Worm (Caenorhabditis elegans): Measurements from ENCODE around the gene T08A11.1.
A peak's percentile ranks its signal among the peaks of the same experiment; 100 is the strongest.

Gene T08A11.1

ce11 chrIII:4276277-4276676, 13.3 kb upstream of the T08A11.1 start:
- TF ChIP-seq aly-2 (tag; optimal IDR thresholded peaks at IDR 0.05): no peak
- TF ChIP-seq fos-1 (tag; optimal IDR thresholded peaks at IDR 0.05): no peak
- TF ChIP-seq egl-5 (tag; optimal IDR thresholded peaks at IDR 0.05): no peak
- no peak for TF ChIP-seq nfya-1 (tag; optimal IDR thresholded peaks at IDR 0.05; ENCODE audit: insufficient read depth)
- TF ChIP-seq ZK546.5 (tag; optimal IDR thresholded peaks at IDR 0.05): no peak
- no peak for TF ChIP-seq elt-2 (tag; optimal IDR thresholded peaks at IDR 0.05)

DNA sequence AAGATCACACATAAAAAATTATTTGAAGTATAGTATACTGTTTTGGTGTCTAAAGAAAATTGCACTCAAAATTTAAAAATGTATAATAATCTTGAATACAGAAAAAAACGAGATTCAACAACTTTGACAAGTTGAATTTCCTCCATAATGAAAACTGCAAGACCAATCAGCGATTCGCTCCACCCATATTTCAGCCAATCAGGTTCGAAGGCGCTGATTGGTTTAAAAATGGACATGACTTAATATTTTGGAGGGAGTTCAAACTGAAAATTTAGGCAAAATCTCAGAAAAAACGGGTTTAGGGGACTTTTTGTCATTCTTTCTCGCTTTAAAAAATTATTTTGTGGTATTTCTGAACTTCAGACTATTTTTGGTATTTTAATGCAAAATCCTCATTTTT, 12.8 kb upstream of the T08A11.1 start:
- no peak for TF ChIP-seq fkh-10 (GFP tag; optimal IDR thresholded peaks at IDR 0.05)
- TF ChIP-seq nhr-76 (tag; optimal IDR thresholded peaks at IDR 0.05): no peak
- peak; percentile 17 for TF ChIP-seq lin-15B (tag; optimal IDR thresholded peaks at IDR 0.05)
- TF ChIP-seq nfya-1 (tag; optimal IDR thresholded peaks at IDR 0.05; ENCODE audit: insufficient read depth): peak; percentile 98

DNA sequence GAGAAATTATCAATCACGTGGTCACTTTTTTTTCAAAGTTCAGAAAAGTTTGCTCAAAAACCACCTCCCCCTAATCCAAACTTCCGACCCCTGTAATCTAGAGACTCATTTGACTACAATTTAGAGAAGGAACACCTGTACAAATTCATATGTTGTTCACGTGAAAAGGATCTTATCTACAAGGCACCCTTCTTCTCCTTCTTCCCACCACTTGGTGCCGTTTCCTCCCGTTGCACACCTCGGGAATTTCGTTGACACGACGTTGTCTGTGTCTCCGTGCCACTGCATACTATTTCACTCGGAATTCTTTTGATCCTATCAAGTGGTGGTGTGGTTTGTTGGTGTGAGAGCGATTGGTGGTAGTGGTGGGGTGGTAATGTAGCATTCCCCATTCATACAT, 11.6 kb upstream of the T08A11.1 start:
- TF ChIP-seq nhr-43 (tag; optimal IDR thresholded peaks at IDR 0.05; ENCODE audit: poor library complexity, severe bottlenecking) (no peak), mml-1 (tag; optimal IDR thresholded peaks at IDR 0.05) (peak; percentile 27)

DNA sequence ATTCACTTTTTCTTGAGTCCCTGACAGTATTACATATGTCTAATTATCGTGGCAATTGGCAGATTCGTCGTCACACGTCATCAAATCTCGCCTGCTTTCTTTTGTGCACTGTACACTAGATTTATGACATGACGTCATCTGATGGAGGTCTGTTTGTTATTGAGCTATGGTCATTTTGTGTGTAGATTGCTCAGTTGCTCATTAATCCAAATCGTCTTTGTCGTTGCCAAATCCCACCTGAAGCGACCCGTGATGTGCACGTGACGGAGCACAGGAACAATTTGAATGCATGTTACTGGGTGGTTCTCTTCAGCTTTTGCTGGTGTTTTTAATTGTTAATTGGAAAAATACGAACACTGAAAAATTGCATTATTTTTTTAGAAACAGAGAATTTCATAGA, 9.9 kb upstream of the T08A11.1 start:
- TF ChIP-seq mml-1 (tag; optimal IDR thresholded peaks at IDR 0.05) (peak; percentile 43), sea-2 (GFP tag; optimal IDR thresholded peaks at IDR 0.05) (no peak), snpc-4 (tag; optimal IDR thresholded peaks at IDR 0.05) (no peak)

DNA sequence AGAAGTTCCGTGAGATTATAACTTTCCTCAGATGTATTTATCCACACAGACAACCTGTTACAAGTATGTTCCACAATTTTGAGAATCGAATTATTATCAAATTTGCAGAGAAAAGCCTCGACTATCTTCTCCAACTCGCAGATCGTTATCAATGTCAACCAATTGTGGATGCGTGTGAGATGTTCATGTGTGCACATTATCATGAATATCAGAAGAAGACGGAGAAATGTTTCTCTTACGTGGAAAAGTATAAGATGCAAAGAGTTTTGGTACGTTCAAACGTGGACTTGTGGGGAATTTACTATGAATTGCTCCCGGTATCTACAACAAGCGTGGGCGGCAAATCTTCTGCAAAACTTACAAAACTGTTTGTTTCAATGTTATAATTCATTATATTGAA, 8.1 kb upstream of the T08A11.1 start:
- TF ChIP-seq egl-27 (tag; optimal IDR thresholded peaks at IDR 0.05) (no peak), lin-15B (tag; optimal IDR thresholded peaks at IDR 0.05) (no peak), lin-39 (tag; optimal IDR thresholded peaks at IDR 0.05) (no peak), sea-2 (GFP tag; optimal IDR thresholded peaks at IDR 0.05) (no peak), jun-1 (tag; optimal IDR thresholded peaks at IDR 0.05) (no peak), pqm-1 (tag; optimal IDR thresholded peaks at IDR 0.05) (no peak), daf-12 (tag; optimal IDR thresholded peaks at IDR 0.05) (no peak), egl-5 (tag; optimal IDR thresholded peaks at IDR 0.05) (no peak), elt-1 (tag; optimal IDR thresholded peaks at IDR 0.05) (no peak), fos-1 (tag; optimal IDR thresholded peaks at IDR 0.05) (no peak), hmg-11 (tag; optimal IDR thresholded peaks at IDR 0.05) (no peak)

- TF ChIP-seq ztf-11 (tag; optimal IDR thresholded peaks at IDR 0.05): no peak
- TF ChIP-seq skn-1 (tag; optimal IDR thresholded peaks at IDR 0.05): no peak
- no peak for TF ChIP-seq elt-1 (tag; optimal IDR thresholded peaks at IDR 0.05)
- TF ChIP-seq tbx-2 (tag; optimal IDR thresholded peaks at IDR 0.05): peak; percentile 23
- peak; percentile 3 for TF ChIP-seq pqm-1 (tag; optimal IDR thresholded peaks at IDR 0.05)
- TF ChIP-seq snpc-4 (tag; optimal IDR thresholded peaks at IDR 0.05): peak; percentile 81
- TF ChIP-seq nhr-23 (tag; optimal IDR thresholded peaks at IDR 0.05): peak; percentile 71
- TF ChIP-seq R02D3.7 (tag; optimal IDR thresholded peaks at IDR 0.05): peak; percentile 58
- TF ChIP-seq fos-1 (tag; optimal IDR thresholded peaks at IDR 0.05): no peak
- TF ChIP-seq hmg-11 (tag; optimal IDR thresholded peaks at IDR 0.05): peak; percentile 41
- peak; percentile 68 for TF ChIP-seq nhr-25 (tag; optimal IDR thresholded peaks at IDR 0.05)
- TF ChIP-seq lin-39 (tag; optimal IDR thresholded peaks at IDR 0.05): peak; percentile 77
- peak; percentile 22 for TF ChIP-seq ceh-28 (tag; optimal IDR thresholded peaks at IDR 0.05)
- no peak for TF ChIP-seq aly-2 (tag; optimal IDR thresholded peaks at IDR 0.05)
- peak; percentile 75 for TF ChIP-seq lin-15B (tag; optimal IDR thresholded peaks at IDR 0.05)
- TF ChIP-seq ama-1 (optimal IDR thresholded peaks at IDR 0.05): no peak
- TF ChIP-seq elt-2 (tag; optimal IDR thresholded peaks at IDR 0.05): peak; percentile 30
- peak; percentile 82 for TF ChIP-seq nfya-1 (tag; optimal IDR thresholded peaks at IDR 0.05; ENCODE audit: insufficient read depth)
- TF ChIP-seq pha-4 (tag; optimal IDR thresholded peaks at IDR 0.05): peak; percentile 69
- TF ChIP-seq jun-1 (tag; optimal IDR thresholded peaks at IDR 0.05): peak; percentile 37
- TF ChIP-seq nhr-28 (tag; optimal IDR thresholded peaks at IDR 0.05): no peak
- TF ChIP-seq nhr-43 (tag; optimal IDR thresholded peaks at IDR 0.05; ENCODE audit: poor library complexity, severe bottlenecking): peak; percentile 30
These were observed 6.4 kb upstream of the T08A11.1 start, which contains the start of the genes sftb-1 and R10E4.1 for ce11 chrIII:4269220-4269935. Gene sftb-1 (minus strand): TSS chrIII:4269270. Gene R10E4.1 (plus strand): TSS chrIII:4269743.

Measured in whole organism, L3 larva.